Fruit fly (Drosophila melanogaster) whole organism, embryonic: ENCODE results near the gene CG3347.

Source experiments
- Aef1 ChIP-seq: fragments of 200-800 bp; sonication (Bioruptor generic); IDR thresholded peaks from 3 replicates; pipeline ENCODE4 v1.3.6; 2022; ENCODE audit warnings: missing biosample characterization, missing genetic modification characterization
- Atf-2 ChIP-seq: fragments of 200-800 bp; sonication (Bioruptor generic); optimal IDR thresholded peaks from 2 replicates; lab custom pipeline; 2016; ENCODE audit warnings: missing biosample characterization, missing genetic modification characterization
- CG10267 ChIP-seq: fragments of 200-800 bp; sonication (Bioruptor generic); optimal IDR thresholded peaks from 2 replicates; lab custom pipeline; 2018; ENCODE audit warnings: missing biosample characterization, mild to moderate bottlenecking, missing genetic modification characterization, moderate library complexity
- CG10543 ChIP-seq: fragments of 200-800 bp; sonication (Bioruptor generic); optimal IDR thresholded peaks from 3 replicates; lab custom pipeline; 2017; ENCODE audit warnings: missing biosample characterization, mild to moderate bottlenecking, missing genetic modification characterization, moderate library complexity
- CG10654 ChIP-seq: fragments of 200-800 bp; sonication (Bioruptor generic); optimal IDR thresholded peaks from 2 replicates; lab custom pipeline; 2016; ENCODE audit warnings: missing biosample characterization, missing genetic modification characterization
- CG10959 ChIP-seq: fragments of 200-800 bp; sonication (Bioruptor generic); IDR thresholded peaks from 2 replicates; pipeline ENCODE4 v1.3.6; 2022; ENCODE audit warnings: missing biosample characterization, missing genetic modification characterization
- CG11560 ChIP-seq: fragments of 200-800 bp; sonication (Bioruptor generic); IDR thresholded peaks from 3 replicates; pipeline ENCODE4 v1.3.6; 2022; ENCODE audit warnings: missing biosample characterization, missing genetic modification characterization
- CG11695 ChIP-seq: fragments of 200-800 bp; sonication (Bioruptor generic); IDR thresholded peaks from 3 replicates; pipeline ENCODE4 v1.3.6; 2022; ENCODE audit warnings: missing biosample characterization, missing genetic modification characterization
- CG11723 ChIP-seq: fragments of 200-800 bp; sonication (Bioruptor generic); optimal IDR thresholded peaks from 2 replicates; lab custom pipeline; 2017; ENCODE audit warnings: missing biosample characterization, mild to moderate bottlenecking, missing genetic modification characterization
- CG14014 ChIP-seq: fragments of 200-800 bp; sonication (Bioruptor generic); IDR thresholded peaks from 2 replicates; pipeline ENCODE4 v1.3.6; 2022; ENCODE audit warnings: missing biosample characterization, missing genetic modification characterization
- CG17186 ChIP-seq: fragments of 200-800 bp; sonication (Bioruptor generic); optimal IDR thresholded peaks from 3 replicates; lab custom pipeline; 2017; ENCODE audit warnings: missing biosample characterization, missing genetic modification reagents, missing genetic modification characterization
- CG18262 ChIP-seq: fragments of 200-800 bp; optimal IDR thresholded peaks from 3 replicates; lab custom pipeline; 2019; ENCODE audit warnings: missing biosample characterization, mild to moderate bottlenecking, missing genetic modification characterization, moderate library complexity
- CG2712 ChIP-seq: fragments of 200-800 bp; optimal IDR thresholded peaks from 3 replicates; lab custom pipeline; 2019; ENCODE audit warnings: missing biosample characterization, mild to moderate bottlenecking, missing genetic modification characterization, moderate library complexity
- CG3065 ChIP-seq: fragments of 200-800 bp; sonication (Bioruptor generic); optimal IDR thresholded peaks from 2 replicates; lab custom pipeline; 2016; ENCODE audit warnings: missing biosample characterization, missing genetic modification characterization
- CG7928 ChIP-seq: fragments of 200-800 bp; sonication (Bioruptor generic); optimal IDR thresholded peaks from 2 replicates; lab custom pipeline; 2017; ENCODE audit warnings: missing biosample characterization, mild to moderate bottlenecking, missing genetic modification characterization
- CG7963 ChIP-seq: fragments of 200-800 bp; sonication (Bioruptor generic); IDR thresholded peaks from 3 replicates; pipeline ENCODE4 v1.3.6; 2022; ENCODE audit warnings: missing biosample characterization, missing genetic modification characterization; ENCODE audit not compliant: partially characterized antibody
- CG7987 ChIP-seq: fragments of 200-800 bp; sonication (Bioruptor generic); optimal IDR thresholded peaks from 2 replicates; lab custom pipeline; 2018; ENCODE audit warnings: missing biosample characterization, mild to moderate bottlenecking, missing genetic modification characterization, moderate library complexity
- CG8089 ChIP-seq: fragments of 200-800 bp; sonication (Bioruptor generic); optimal IDR thresholded peaks from 3 replicates; lab custom pipeline; 2016; ENCODE audit warnings: missing biosample characterization, missing genetic modification characterization
- CG9817 ChIP-seq: fragments of 200-800 bp; sonication (Bioruptor generic); optimal IDR thresholded peaks from 2 replicates; lab custom pipeline; 2018; ENCODE audit warnings: missing biosample characterization, mild to moderate bottlenecking, missing genetic modification characterization, moderate library complexity
- Chrac-16 ChIP-seq: fragments of 200-800 bp; sonication (Bioruptor generic); optimal IDR thresholded peaks from 3 replicates; lab custom pipeline; 2016; ENCODE audit warnings: missing biosample characterization, missing genetic modification characterization
- E2f2 ChIP-seq: fragments of 200-800 bp; sonication (Bioruptor generic); IDR thresholded peaks from 2 replicates; pipeline ENCODE4 v1.3.6; 2022; ENCODE audit warnings: missing biosample characterization, missing genetic modification characterization
- Hr3 ChIP-seq: fragments of 200-800 bp; sonication (Bioruptor generic); optimal IDR thresholded peaks from 3 replicates; lab custom pipeline; 2016; ENCODE audit warnings: missing biosample characterization, missing genetic modification characterization
- Jarid2 ChIP-seq: fragments of 200-800 bp; sonication (Bioruptor generic); optimal IDR thresholded peaks from 3 replicates; lab custom pipeline; 2017; ENCODE audit warnings: mild to moderate bottlenecking, missing biosample characterization, missing genetic modification reagents, missing genetic modification characterization
- MTF-1 ChIP-seq: fragments of 200-800 bp; sonication (Bioruptor generic); optimal IDR thresholded peaks from 2 replicates; lab custom pipeline; 2018; ENCODE audit warnings: missing biosample characterization, mild to moderate bottlenecking, missing genetic modification characterization, borderline replicate concordance
- Neu2 ChIP-seq: fragments of 200-800 bp; sonication (Bioruptor generic); optimal IDR thresholded peaks from 3 replicates; lab custom pipeline; 2016; ENCODE audit warnings: missing biosample characterization, missing genetic modification characterization, borderline replicate concordance
- NfI ChIP-seq: fragments of 200-800 bp; sonication (Bioruptor generic); optimal IDR thresholded peaks from 3 replicates; lab custom pipeline; 2018; ENCODE audit warnings: missing biosample characterization, mild to moderate bottlenecking, missing genetic modification characterization, moderate library complexity
- Ptx1 ChIP-seq: fragments of 200-800 bp; sonication (Bioruptor generic); IDR thresholded peaks from 2 replicates; pipeline ENCODE4 v1.3.6; 2022; ENCODE audit warnings: missing biosample characterization, missing genetic modification characterization
- Ravus ChIP-seq: fragments of 200-800 bp; sonication (Bioruptor generic); IDR thresholded peaks from 2 replicates; pipeline ENCODE4 v1.3.6; 2022; ENCODE audit warnings: missing biosample characterization, missing genetic modification characterization
- Ssrp ChIP-seq: fragments of 200-800 bp; sonication (Bioruptor generic); optimal IDR thresholded peaks from 2 replicates; lab custom pipeline; 2018; ENCODE audit warnings: missing biosample characterization, mild to moderate bottlenecking, missing genetic modification characterization, moderate library complexity
- Tbp ChIP-seq: fragments of >200 bp; optimal IDR thresholded peaks from 2 replicates; lab custom pipeline; 2018; ENCODE audit warnings: missing biosample characterization, missing genetic modification characterization
- bbx ChIP-seq: fragments of 200-800 bp; sonication (Bioruptor generic); IDR thresholded peaks from 2 replicates; pipeline ENCODE4 v1.3.6; 2022; ENCODE audit warnings: missing biosample characterization, missing genetic modification characterization; ENCODE audit not compliant: partially characterized antibody
- cad ChIP-seq: fragments of >200 bp; optimal IDR thresholded peaks from 2 replicates; lab custom pipeline; 2017; ENCODE audit warnings: missing biosample characterization, missing genetic modification characterization
- cas ChIP-seq: fragments of 200-800 bp; sonication (Bioruptor generic); IDR thresholded peaks from 2 replicates; pipeline ENCODE4 v1.3.6; 2022; ENCODE audit warnings: missing biosample characterization, missing genetic modification characterization
- croc ChIP-seq: fragments of 200-800 bp; sonication (Bioruptor generic); conservative IDR thresholded peaks from 3 replicates; pipeline ENCODE4 v1.3.6; 2022; ENCODE audit warnings: missing biosample characterization, missing genetic modification characterization
- dati ChIP-seq: fragments of 200-800 bp; sonication (Bioruptor generic); IDR thresholded peaks from 2 replicates; pipeline ENCODE4 v1.3.6; 2022; ENCODE audit warnings: missing biosample characterization, missing genetic modification characterization
- dmrt99B ChIP-seq: fragments of 200-800 bp; sonication (Bioruptor generic); optimal IDR thresholded peaks from 2 replicates; lab custom pipeline; 2018; ENCODE audit warnings: missing biosample characterization, mild to moderate bottlenecking, missing genetic modification characterization, moderate library complexity
- gro ChIP-seq: fragments of 200-800 bp; sonication (Bioruptor generic); optimal IDR thresholded peaks from 2 replicates; lab custom pipeline; 2016; ENCODE audit warnings: missing biosample characterization, missing genetic modification characterization
- gt ChIP-seq: fragments of 200-800 bp; sonication (Bioruptor generic); IDR thresholded peaks from 2 replicates; pipeline ENCODE4 v1.3.6; 2022; ENCODE audit warnings: missing biosample characterization, missing genetic modification characterization
- hkb ChIP-seq, 2 experiments: fragments of 200-800 bp in 1 of 2; fragments of >200 bp in 1 of 2; sonication (Bioruptor generic) in 1 of 2; IDR thresholded peaks in 1 of 2; optimal IDR thresholded peaks in 1 of 2; 2 replicates each; pipeline versions ENCODE4 v1.3.6 to Lab custom; 2017 to 2022; ENCODE audit warnings: missing biosample characterization in 1 of 2, missing genetic modification characterization in 1 of 2
- jigr1 ChIP-seq: fragments of 200-800 bp; sonication (Bioruptor generic); IDR thresholded peaks from 3 replicates; pipeline ENCODE4 v1.3.6; 2022; ENCODE audit warnings: missing biosample characterization, missing genetic modification characterization
- maf-S ChIP-seq: fragments of 200-800 bp; sonication (Bioruptor generic); optimal IDR thresholded peaks from 2 replicates; lab custom pipeline; 2016; ENCODE audit warnings: missing biosample characterization, missing genetic modification characterization
- nmo ChIP-seq: fragments of 200-800 bp; sonication (Bioruptor generic); optimal IDR thresholded peaks from 2 replicates; lab custom pipeline; 2018; ENCODE audit warnings: missing biosample characterization, mild to moderate bottlenecking, missing genetic modification characterization, moderate library complexity
- oc ChIP-seq: fragments of 200-800 bp; sonication (Bioruptor generic); optimal IDR thresholded peaks from 2 replicates; lab custom pipeline; 2018; ENCODE audit warnings: missing biosample characterization, mild to moderate bottlenecking, missing genetic modification characterization, moderate library complexity
- prd ChIP-seq, 3 experiments: fragments of >200 bp in 2 of 3; fragments of 200-800 bp in 1 of 3; sonication (Bioruptor generic) in 1 of 3; optimal IDR thresholded peaks in 2 of 3; IDR thresholded peaks in 1 of 3; 2 replicates in 2 of 3; 3 replicates in 1 of 3; pipeline versions ENCODE4 v1.3.6 to Lab custom; 2017 to 2022; ENCODE audit warnings: missing biosample characterization in 1 of 3, missing genetic modification characterization in 1 of 3
- ranshi ChIP-seq: fragments of 200-800 bp; sonication (Bioruptor generic); IDR thresholded peaks from 2 replicates; pipeline ENCODE4 v1.3.6; 2022; ENCODE audit warnings: missing biosample characterization, missing genetic modification characterization
- salm ChIP-seq: fragments of 200-800 bp; sonication (Bioruptor generic); optimal IDR thresholded peaks from 2 replicates; lab custom pipeline; 2018; ENCODE audit warnings: missing biosample characterization, mild to moderate bottlenecking, missing genetic modification characterization
- sqz ChIP-seq: fragments of 200-800 bp; sonication (Bioruptor generic); optimal IDR thresholded peaks from 3 replicates; lab custom pipeline; 2018; ENCODE audit warnings: missing biosample characterization, mild to moderate bottlenecking, missing genetic modification characterization
- ssp ChIP-seq: fragments of 200-800 bp; sonication (Bioruptor generic); IDR thresholded peaks from 2 replicates; pipeline ENCODE4 v1.3.6; 2022; ENCODE audit warnings: missing biosample characterization, missing genetic modification characterization
- stwl ChIP-seq: fragments of 200-800 bp; sonication (Bioruptor generic); optimal IDR thresholded peaks from 3 replicates; lab custom pipeline; 2018; ENCODE audit warnings: missing biosample characterization, mild to moderate bottlenecking, missing genetic modification characterization, moderate library complexity
- ttk ChIP-seq: fragments of 200-800 bp; sonication (Bioruptor generic); IDR thresholded peaks from 2 replicates; pipeline ENCODE4 v2.1.2; 2022; ENCODE audit warnings: missing biosample characterization, missing genetic modification characterization
- yki ChIP-seq: fragments of >200 bp; optimal IDR thresholded peaks from 3 replicates; lab custom pipeline; 2018

CG3347 gene

DNA sequence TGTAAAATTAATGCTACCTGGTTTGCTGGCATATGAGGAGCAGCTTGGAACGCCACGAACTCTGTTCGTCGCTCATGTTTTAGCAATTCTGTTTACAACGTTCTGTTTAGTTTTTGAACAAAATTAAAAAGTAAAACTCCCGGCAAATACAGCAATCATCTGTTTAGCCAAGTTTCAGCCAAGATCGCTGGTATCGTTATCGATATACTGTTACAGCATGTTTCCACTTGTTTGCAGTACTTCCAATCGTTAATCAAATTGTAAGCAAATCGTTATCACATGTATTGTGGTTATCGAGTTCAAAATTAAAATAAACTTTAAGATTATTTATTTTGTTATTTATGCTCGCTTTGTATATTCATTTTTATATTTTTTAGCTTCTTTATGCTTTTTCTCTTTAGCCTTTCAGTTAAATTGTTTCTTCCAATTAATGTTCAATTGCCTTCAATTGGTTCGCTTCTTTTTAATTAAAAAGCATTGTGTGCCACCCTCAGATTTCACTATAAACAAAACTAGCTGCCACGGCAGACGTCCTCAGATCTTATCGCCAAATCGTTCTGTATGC lies 50.6 kb downstream of the CG3347 start, which contains the start of the genes Fign and CG8837:
TSS of gene Fign (minus strand) at position 142 of the 565 bp plus-strand sequence.
TSS of gene CG8837 (plus strand) at position 515 of the 565 bp plus-strand sequence.
- TF ChIP-seq stwl (tag; lab: Kevin White, UChicago), result peak; percentile 98
- TF ChIP-seq jigr1 (GFP tag; lab: Robert Waterston, UW), result no peak
- TF ChIP-seq CG11695, result no peak
- TF ChIP-seq bbx (GFP tag; lab: Robert Waterston, UW), result peak; percentile 87
- TF ChIP-seq prd (optimal IDR thresholded peaks at IDR 0.05; lab: Kevin White, UChicago), result no peak
- TF ChIP-seq prd (GFP tag; IDR thresholded peaks at IDR 0.05; lab: Robert Waterston, UW), result no peak
- TF ChIP-seq Atf-2 (GFP tag; lab: Kevin White, UChicago), result no peak
- TF ChIP-seq Ssrp (tag; lab: Kevin White, UChicago), result no peak
- no peak for TF ChIP-seq CG18262
- no peak for TF ChIP-seq yki
- TF ChIP-seq CG10959 (GFP tag; lab: Robert Waterston, UW), result no peak
- TF ChIP-seq maf-S (GFP tag; lab: Kevin White, UChicago), result no peak
- TF ChIP-seq salm (tag; lab: Kevin White, UChicago), result no peak
- TF ChIP-seq gt (GFP tag; lab: Robert Waterston, UW), result no peak
- TF ChIP-seq gro, result no peak
- no peak for TF ChIP-seq CG9817 (tag; lab: Kevin White, UChicago)
- no peak for TF ChIP-seq dmrt99B (tag; lab: Kevin White, UChicago)
- no peak for TF ChIP-seq MTF-1
- no peak for TF ChIP-seq Neu2 (GFP tag; lab: Kevin White, UChicago)
- peak; percentile 96 for TF ChIP-seq CG7963 (GFP tag; lab: Robert Waterston, UW)
- TF ChIP-seq Aef1 (GFP tag; lab: Robert Waterston, UW), result no peak
- TF ChIP-seq CG17186 (GFP tag; lab: Kevin White, UChicago), result no peak
- TF ChIP-seq Ravus (GFP tag; lab: Robert Waterston, UW), result no peak
- TF ChIP-seq CG8089 (GFP tag; lab: Kevin White, UChicago), result no peak
- TF ChIP-seq CG11723 (GFP tag; lab: Kevin White, UChicago), result no peak
- no peak for TF ChIP-seq ranshi (GFP tag; lab: Robert Waterston, UW)
- TF ChIP-seq sqz (GFP tag; lab: Kevin White, UChicago), result no peak
- TF ChIP-seq NfI (GFP tag; lab: Kevin White, UChicago), result no peak
- TF ChIP-seq CG11560 (tag; lab: Robert Waterston, UW), result no peak
- no peak for TF ChIP-seq Hr3 (GFP tag; lab: Kevin White, UChicago)
- no peak for TF ChIP-seq CG3065 (GFP tag; lab: Kevin White, UChicago)
- no peak for TF ChIP-seq CG2712
- TF ChIP-seq dati (GFP tag; lab: Robert Waterston, UW), result no peak
- TF ChIP-seq Tbp (GFP tag; lab: Kevin White, UChicago), result no peak
- TF ChIP-seq CG14014 (GFP tag; lab: Robert Waterston, UW), result no peak
- TF ChIP-seq oc, result no peak
- no peak for TF ChIP-seq croc (GFP tag; lab: Robert Waterston, UW)
- TF ChIP-seq CG7987 (GFP tag; lab: Kevin White, UChicago), result no peak
- TF ChIP-seq Ptx1 (GFP tag; lab: Robert Waterston, UW), result no peak
- TF ChIP-seq hkb (optimal IDR thresholded peaks at IDR 0.05; lab: Kevin White, UChicago), result no peak
- TF ChIP-seq hkb (GFP tag; IDR thresholded peaks at IDR 0.05; lab: Robert Waterston, UW), result no peak
- TF ChIP-seq CG10267, result no peak
- peak; percentile 96 for TF ChIP-seq E2f2 (GFP tag; lab: Robert Waterston, UW)
- peak; percentile 98 for TF ChIP-seq ssp (GFP tag; lab: Robert Waterston, UW)
- TF ChIP-seq CG7928 (GFP tag; lab: Kevin White, UChicago), result no peak
- peak; percentile 26 for TF ChIP-seq nmo (GFP tag; lab: Kevin White, UChicago)
- no peak for TF ChIP-seq cad (GFP tag; lab: Kevin White, UChicago)
- no peak for TF ChIP-seq CG10654 (GFP tag; lab: Kevin White, UChicago)
- TF ChIP-seq CG10543, result peak; percentile 3
- TF ChIP-seq Chrac-16, result no peak
- TF ChIP-seq cas (GFP tag; lab: Robert Waterston, UW), result no peak
- TF ChIP-seq Jarid2 (GFP tag; lab: Kevin White, UChicago), result no peak
- TF ChIP-seq ttk (GFP tag; lab: Robert Waterston, UW), result no peak
